Worm (Caenorhabditis elegans) whole organism, young adult: ENCODE measurements around the gene F56D6.22.

Experiments
- B0035.1 ChIP-seq: sonication (generic microtip); optimal IDR thresholded peaks from 2 replicates; lab custom pipeline; 2016; ENCODE audit warnings: missing genetic modification characterization, mild to moderate bottlenecking, missing compliant biosample characterization, missing genotype, missing genetic modification reagents
- B0261.1 ChIP-seq: sonication (generic microtip); optimal IDR thresholded peaks from 2 replicates; lab custom pipeline; 2016; ENCODE audit warnings: mild to moderate bottlenecking, missing genetic modification characterization, moderate library complexity, missing compliant biosample characterization
- C06A6.2 ChIP-seq: fragments of 200-800 bp; sonication (Bioruptor generic); conservative IDR thresholded peaks from 2 replicates; pipeline ENCODE4 v1.3.6; 2022; ENCODE audit warnings: missing genetic modification characterization, missing compliant biosample characterization
- C17E4.6 ChIP-seq: fragments of 200-800 bp; sonication (Bioruptor generic); IDR thresholded peaks from 2 replicates; pipeline ENCODE4 v1.3.6; 2022; ENCODE audit warnings: missing genetic modification reagents, missing genetic modification characterization, missing compliant biosample characterization
- D2030.7 ChIP-seq: fragments of 200-800 bp; sonication (Bioruptor generic); IDR thresholded peaks from 2 replicates; pipeline ENCODE4 v1.3.6; 2022; ENCODE audit warnings: missing genetic modification reagents, missing genetic modification characterization, missing compliant biosample characterization
- F22D6.2 ChIP-seq: sonication (generic microtip); optimal IDR thresholded peaks from 2 replicates; lab custom pipeline; 2016; ENCODE audit warnings: mild to moderate bottlenecking, missing genetic modification characterization, missing compliant biosample characterization
- F39B2.1 ChIP-seq: fragments of 200-800 bp; sonication (Bioruptor generic); IDR thresholded peaks from 2 replicates; pipeline ENCODE4 v1.3.6; 2022; ENCODE audit warnings: missing genetic modification reagents, missing genetic modification characterization, missing compliant biosample characterization
- F49E8.2 ChIP-seq: sonication (generic microtip); optimal IDR thresholded peaks from 3 replicates; lab custom pipeline; 2017; ENCODE audit warnings: missing genetic modification characterization, mild to moderate bottlenecking, missing compliant biosample characterization, antibody characterized with exemption, moderate library complexity; ENCODE audit not compliant: insufficient read depth
- F57A8.1 ChIP-seq: fragments of 200-800 bp; sonication (Bioruptor generic); optimal IDR thresholded peaks from 2 replicates; lab custom pipeline; 2018; ENCODE audit warnings: mild to moderate bottlenecking, missing genetic modification characterization, moderate library complexity, missing compliant biosample characterization
- K11D2.4 ChIP-seq: fragments of 200-800 bp; sonication (Bioruptor generic); IDR thresholded peaks from 2 replicates; pipeline ENCODE4 v1.3.6; 2022; ENCODE audit warnings: missing genetic modification reagents, missing genetic modification characterization, missing compliant biosample characterization
- K12H6.12 ChIP-seq: fragments of 200-800 bp; sonication (Bioruptor generic); optimal IDR thresholded peaks from 2 replicates; lab custom pipeline; 2018; ENCODE audit warnings: mild to moderate bottlenecking, missing genetic modification characterization, missing compliant biosample characterization
- T07F8.4 ChIP-seq: sonication (generic microtip); optimal IDR thresholded peaks from 2 replicates; lab custom pipeline; 2016; ENCODE audit warnings: mild to moderate bottlenecking, missing genetic modification characterization, moderate library complexity, missing compliant biosample characterization
- T26A5.8 ChIP-seq: sonication (generic microtip); optimal IDR thresholded peaks from 2 replicates; lab custom pipeline; 2016; ENCODE audit warnings: missing genetic modification characterization, missing compliant biosample characterization
- Y53G8AR.9 ChIP-seq: fragments of 200-800 bp; sonication (Bioruptor generic); conservative IDR thresholded peaks from 2 replicates; pipeline ENCODE4 v1.3.6; 2022; ENCODE audit warnings: missing genetic modification reagents, missing genetic modification characterization, missing compliant biosample characterization
- Y67H2A.10 ChIP-seq: fragments of 200-800 bp; sonication (Bioruptor generic); conservative IDR thresholded peaks from 2 replicates; pipeline ENCODE4 v1.3.6; 2022; ENCODE audit warnings: missing genetic modification reagents, missing genetic modification characterization, missing compliant biosample characterization
- Y95B8A.8 ChIP-seq: fragments of 200-800 bp; sonication (Bioruptor generic); IDR thresholded peaks from 2 replicates; pipeline ENCODE4 v1.3.6; 2022; ENCODE audit warnings: missing genetic modification reagents, missing genetic modification characterization, missing compliant biosample characterization
- ZK185.1 ChIP-seq: sonication (generic microtip); optimal IDR thresholded peaks from 2 replicates; lab custom pipeline; 2016; ENCODE audit warnings: mild to moderate bottlenecking, missing genetic modification characterization, missing compliant biosample characterization; ENCODE audit not compliant: poor library complexity, severe bottlenecking
- akir-1 ChIP-seq: fragments of 200-800 bp; sonication (Bioruptor generic); optimal IDR thresholded peaks from 2 replicates; lab custom pipeline; 2018; ENCODE audit warnings: mild to moderate bottlenecking, missing genetic modification characterization, moderate library complexity, missing compliant biosample characterization
- aptf-2 ChIP-seq: fragments of 200-800 bp; sonication (Bioruptor generic); conservative IDR thresholded peaks from 2 replicates; pipeline ENCODE4 v1.3.6; 2022; ENCODE audit warnings: missing genetic modification reagents, missing genetic modification characterization, missing compliant biosample characterization
- aptf-3 ChIP-seq: fragments of 200-800 bp; sonication (Bioruptor generic); IDR thresholded peaks from 2 replicates; pipeline ENCODE4 v1.3.6; 2022; ENCODE audit warnings: missing genetic modification characterization, missing compliant biosample characterization
- atf-7 ChIP-seq: sonication (generic microtip); optimal IDR thresholded peaks from 2 replicates; lab custom pipeline; 2017; ENCODE audit warnings: mild to moderate bottlenecking, missing genetic modification characterization, missing compliant biosample characterization
- attf-6 ChIP-seq: fragments of 200-800 bp; sonication (Bioruptor generic); IDR thresholded peaks from 2 replicates; pipeline ENCODE4 v1.3.6; 2022; ENCODE audit warnings: missing genetic modification reagents, missing genetic modification characterization, missing compliant biosample characterization
- cebp-2 ChIP-seq: fragments of 200-800 bp; sonication (Bioruptor generic); IDR thresholded peaks from 2 replicates; pipeline ENCODE4 v1.3.6; 2022; ENCODE audit warnings: missing genetic modification characterization, missing compliant biosample characterization
- ceh-100 ChIP-seq: fragments of 200-800 bp; sonication (Bioruptor generic); IDR thresholded peaks from 2 replicates; pipeline ENCODE4 v1.3.6; 2022; ENCODE audit warnings: missing genetic modification reagents, missing genetic modification characterization, missing compliant biosample characterization
- chd-7 ChIP-seq: sonication (generic microtip); optimal IDR thresholded peaks from 2 replicates; lab custom pipeline; 2016; ENCODE audit warnings: mild to moderate bottlenecking, missing genetic modification characterization, moderate library complexity, missing compliant biosample characterization
- dox-1 ChIP-seq: fragments of 200-800 bp; sonication (Bioruptor generic); IDR thresholded peaks from 2 replicates; pipeline ENCODE4 v1.3.6; 2022; ENCODE audit warnings: missing genetic modification reagents, missing genetic modification characterization, missing compliant biosample characterization
- dpff-1 ChIP-seq: sonication (generic microtip); optimal IDR thresholded peaks from 2 replicates; lab custom pipeline; 2017; ENCODE audit warnings: mild to moderate bottlenecking, missing genetic modification characterization, missing compliant biosample characterization
- gei-17 ChIP-seq: fragments of 200-800 bp; sonication (Bioruptor generic); optimal IDR thresholded peaks from 2 replicates; lab custom pipeline; 2018; ENCODE audit warnings: mild to moderate bottlenecking, missing genetic modification characterization, missing compliant biosample characterization
- hlh-12 ChIP-seq: sonication (generic microtip); optimal IDR thresholded peaks from 2 replicates; lab custom pipeline; 2016; ENCODE audit warnings: missing genetic modification characterization, missing compliant biosample characterization
- hlh-26 ChIP-seq: fragments of 200-800 bp; sonication (Bioruptor generic); conservative IDR thresholded peaks from 2 replicates; pipeline ENCODE4 v1.3.6; 2022; ENCODE audit warnings: missing genetic modification reagents, missing genetic modification characterization, missing compliant biosample characterization
- lag-1 ChIP-seq: fragments of 200-800 bp; sonication (Bioruptor generic); IDR thresholded peaks from 2 replicates; pipeline ENCODE4 v1.3.6; 2022; ENCODE audit warnings: missing genetic modification reagents, missing genetic modification characterization, missing compliant biosample characterization
- lin-35 ChIP-seq, 3 experiments: fragments of 150-350 bp in 2 of 3; sonication (generic microtip) in 1 of 3; optimal IDR thresholded peaks; 2 replicates each; lab custom pipeline; 2014 to 2018; ENCODE audit warnings: missing biosample characterization in 3 of 3, missing genetic modification characterization in 3 of 3, missing genetic modification reagents in 3 of 3
- lir-1 ChIP-seq: fragments of 200-800 bp; sonication (Bioruptor generic); conservative IDR thresholded peaks from 2 replicates; pipeline ENCODE4 v1.3.6; 2022; ENCODE audit warnings: missing genetic modification reagents, missing genetic modification characterization, missing compliant biosample characterization
- madf-8 ChIP-seq: fragments of 200-800 bp; sonication (Bioruptor generic); conservative IDR thresholded peaks from 2 replicates; pipeline ENCODE4 v1.3.6; 2022; ENCODE audit warnings: missing genetic modification reagents, missing genetic modification characterization, missing compliant biosample characterization
- mes-4 ChIP-seq: sonication (generic microtip); optimal IDR thresholded peaks from 2 replicates; lab custom pipeline; 2016; ENCODE audit warnings: missing genotype, missing genetic modification characterization, missing compliant biosample characterization
- nhr-80 ChIP-seq: sonication (generic microtip); optimal IDR thresholded peaks from 2 replicates; lab custom pipeline; 2016; ENCODE audit warnings: missing genetic modification characterization, missing compliant biosample characterization
- sdz-38 ChIP-seq: sonication (generic microtip); optimal IDR thresholded peaks from 2 replicates; lab custom pipeline; 2016; ENCODE audit warnings: missing genotype, missing genetic modification characterization, missing compliant biosample characterization
- sea-2 ChIP-seq: fragments of 200-800 bp; sonication (Bioruptor generic); IDR thresholded peaks from 2 replicates; pipeline ENCODE4 v1.3.6; 2022; ENCODE audit warnings: missing genetic modification characterization, missing compliant biosample characterization
- snpc-1.1 ChIP-seq: sonication (generic microtip); optimal IDR thresholded peaks from 2 replicates; lab custom pipeline; 2017; ENCODE audit warnings: missing genetic modification characterization, mild to moderate bottlenecking, missing compliant biosample characterization, antibody characterized with exemption, moderate library complexity, missing genotype, missing genetic modification reagents; ENCODE audit not compliant: insufficient read depth
- snpc-3.4 ChIP-seq: sonication (generic microtip); optimal IDR thresholded peaks from 2 replicates; lab custom pipeline; 2017; ENCODE audit warnings: missing genetic modification characterization, mild to moderate bottlenecking, missing compliant biosample characterization, antibody characterized with exemption, moderate library complexity, missing genotype, missing genetic modification reagents
- somi-1 ChIP-seq: fragments of 200-800 bp; sonication (Bioruptor generic); optimal IDR thresholded peaks from 2 replicates; lab custom pipeline; 2018; ENCODE audit warnings: mild to moderate bottlenecking, missing genetic modification characterization, missing compliant biosample characterization
- xnd-1 ChIP-seq: sonication (generic microtip); optimal IDR thresholded peaks from 2 replicates; lab custom pipeline; 2016; ENCODE audit warnings: missing genotype, missing genetic modification reagents, missing genetic modification characterization, missing compliant biosample characterization
- ztf-25 ChIP-seq: fragments of 200-800 bp; sonication (Bioruptor generic); IDR thresholded peaks from 2 replicates; pipeline ENCODE4 v1.3.6; 2022; ENCODE audit warnings: missing genetic modification reagents, missing genetic modification characterization, missing compliant biosample characterization
- ztf-26 ChIP-seq: sonication (generic microtip); optimal IDR thresholded peaks from 2 replicates; lab custom pipeline; 2017; ENCODE audit warnings: missing genetic modification characterization, missing compliant biosample characterization
- ztf-3 ChIP-seq: fragments of 200-800 bp; sonication (Bioruptor generic); optimal IDR thresholded peaks from 2 replicates; lab custom pipeline; 2018; ENCODE audit warnings: mild to moderate bottlenecking, missing genetic modification characterization, missing compliant biosample characterization

Gene F56D6.22

DNA sequence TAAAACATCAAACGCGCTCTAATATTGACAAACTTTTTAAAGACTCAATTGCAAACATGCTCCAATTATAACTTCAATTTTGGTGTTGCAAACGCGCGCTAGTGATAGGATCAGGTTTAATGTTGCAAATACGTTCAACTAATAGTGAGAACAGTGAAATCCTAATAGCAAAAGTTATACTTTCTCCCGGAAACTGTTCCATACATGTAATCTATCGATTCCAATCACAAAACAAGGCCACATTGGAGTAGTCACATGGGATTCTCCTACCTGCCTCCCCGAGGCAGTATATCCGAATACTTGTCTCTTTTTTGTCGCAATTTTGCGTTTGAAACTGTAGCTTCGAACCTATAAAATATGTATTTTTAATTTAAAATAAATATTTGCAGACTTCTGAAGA, 37.5 kb downstream of the F56D6.22 start:
- TF ChIP-seq lag-1 = no peak
- TF ChIP-seq D2030.7 (GFP tag; lab: Robert Waterston, UW) = no peak
- TF ChIP-seq T26A5.8 (tag; lab: Kevin White, UChicago) = no peak
- TF ChIP-seq K12H6.12 (tag; lab: Kevin White, UChicago) = no peak
- no peak for TF ChIP-seq ceh-100
- TF ChIP-seq akir-1 = no peak
- no peak for TF ChIP-seq Y67H2A.10
- no peak for TF ChIP-seq lin-35 (GFP tag; optimal IDR thresholded peaks at IDR 0.05; lab: Kevin White, UChicago)
- no peak for TF ChIP-seq C06A6.2 (GFP tag; lab: Robert Waterston, UW)
- TF ChIP-seq snpc-3.4 = no peak
- no peak for TF ChIP-seq T07F8.4 (tag; lab: Kevin White, UChicago)
- no peak for TF ChIP-seq F22D6.2 (tag; lab: Kevin White, UChicago)
- TF ChIP-seq mes-4 (tag; lab: Kevin White, UChicago) = no peak
- TF ChIP-seq atf-7 (tag; lab: Kevin White, UChicago) = no peak

- TF ChIP-seq aptf-2 (no peak), dox-1 (no peak), aptf-3 (no peak), K11D2.4 (GFP tag; lab: Robert Waterston, UW) (no peak), ztf-26 (no peak), ztf-3 (no peak), B0035.1 (tag; lab: Kevin White, UChicago) (no peak), T07F8.4 (tag; lab: Kevin White, UChicago) (no peak), chd-7 (tag; lab: Kevin White, UChicago) (no peak), Y53G8AR.9 (GFP tag; lab: Robert Waterston, UW) (no peak), lag-1 (no peak), F49E8.2 (tag; lab: Kevin White, UChicago) (no peak), cebp-2 (no peak), C17E4.6 (no peak), sdz-38 (no peak), B0261.1 (tag; lab: Kevin White, UChicago) (no peak), hlh-26 (no peak), F57A8.1 (GFP tag; lab: Kevin White, UChicago) (no peak)
- TF ChIP-seq, all 124 proteins: peak for 0
These were observed 40.2 kb downstream of the F56D6.22 start, which contains the start of gene F37C4.4 for ce11 chrIV:3867252-3867651. Gene F37C4.4, plus strand, starts transcription at chrIV:3867309.

ce11 chrIV:3866018-3866417, 41.4 kb downstream of the F56D6.22 start:
- no peak for TF ChIP-seq lir-1
- peak; percentile 34 for TF ChIP-seq nhr-80 (tag; lab: Kevin White, UChicago)

DNA sequence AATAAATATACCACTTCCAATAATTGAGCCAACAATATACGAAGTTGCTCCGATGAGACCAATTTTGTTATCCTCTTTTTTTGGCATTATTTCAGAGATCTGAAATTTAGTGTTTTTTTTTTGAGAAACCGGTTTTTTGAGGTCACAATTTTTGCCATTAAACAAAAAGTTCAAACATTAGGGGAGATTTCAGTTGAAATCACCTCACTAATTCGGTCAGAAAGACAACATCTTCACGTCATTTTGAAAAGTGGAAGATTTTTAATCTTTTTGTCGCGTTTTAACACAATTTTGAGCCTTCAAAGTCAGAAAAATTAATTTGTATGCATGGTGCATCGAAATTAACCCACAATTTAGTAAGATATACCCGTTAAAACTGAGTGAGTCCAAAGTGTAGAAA, 42.5 kb downstream of the F56D6.22 start, which contains the start of gene aat-8:
Gene aat-8, minus strand, starts transcription at position 101 of the 400 bp plus-strand sequence.
- TF ChIP-seq sea-2 (GFP tag; lab: Robert Waterston, UW) (no peak), attf-6 (GFP tag; lab: Robert Waterston, UW) (no peak), ztf-25 (no peak)

- TF ChIP-seq ZK185.1 = no peak
- no peak for TF ChIP-seq madf-8 (GFP tag; lab: Robert Waterston, UW)
- no peak for TF ChIP-seq Y95B8A.8 (GFP tag; lab: Robert Waterston, UW)
- no peak for TF ChIP-seq F39B2.1 (GFP tag; lab: Robert Waterston, UW)
- no peak for TF ChIP-seq D2030.7 (GFP tag; lab: Robert Waterston, UW)
- no peak for TF ChIP-seq C17E4.6
- no peak for TF ChIP-seq xnd-1 (tag; lab: Kevin White, UChicago)
- TF ChIP-seq snpc-3.4 = no peak
- TF ChIP-seq snpc-1.1 (tag; lab: Kevin White, UChicago) = no peak
- no peak for TF ChIP-seq hlh-12 (tag; lab: Kevin White, UChicago)
- no peak for TF ChIP-seq dpff-1
- no peak for TF ChIP-seq gei-17
- no peak for TF ChIP-seq somi-1 (GFP tag; lab: Kevin White, UChicago)
These were observed 44.5 kb downstream of the F56D6.22 start for ce11 chrIV:3862948-3863347.
